Fruit fly (Drosophila melanogaster) whole organism, pupa: ENCODE data around the gene CG33271.

Source experiments
- CG10348 ChIP-seq: fragments of 200-800 bp; sonication (Bioruptor generic); IDR thresholded peaks from 2 replicates; pipeline ENCODE4 v1.3.6; 2022; ENCODE audit warnings: missing biosample characterization, missing genetic modification characterization
- CG12605 ChIP-seq: fragments of 200-800 bp; sonication (Bioruptor generic); IDR thresholded peaks from 2 replicates; pipeline ENCODE4 v1.3.6; 2022; ENCODE audit warnings: missing biosample characterization, missing genetic modification characterization
- CG13204 ChIP-seq: fragments of 200-800 bp; sonication (Bioruptor generic); optimal IDR thresholded peaks from 2 replicates; lab custom pipeline; 2018; ENCODE audit warnings: missing biosample characterization, mild to moderate bottlenecking, missing genetic modification characterization, moderate library complexity
- CG14655 ChIP-seq: fragments of 200-800 bp; sonication (Bioruptor generic); optimal IDR thresholded peaks from 3 replicates; lab custom pipeline; 2017; ENCODE audit warnings: mild to moderate bottlenecking, missing biosample characterization, missing genetic modification reagents, missing genetic modification characterization
- CG15710 ChIP-seq: fragments of 200-800 bp; sonication (Bioruptor generic); optimal IDR thresholded peaks from 2 replicates; lab custom pipeline; 2018; ENCODE audit warnings: missing biosample characterization, mild to moderate bottlenecking, missing genetic modification characterization, moderate library complexity
- CG17806 ChIP-seq: fragments of 200-800 bp; sonication (Bioruptor generic); optimal IDR thresholded peaks from 2 replicates; lab custom pipeline; 2018; ENCODE audit warnings: missing biosample characterization, mild to moderate bottlenecking, missing genetic modification characterization, moderate library complexity
- CG32121 ChIP-seq: fragments of 200-800 bp; sonication (Bioruptor generic); IDR thresholded peaks from 2 replicates; pipeline ENCODE4 v1.3.6; 2022; ENCODE audit warnings: missing biosample characterization, missing genetic modification characterization
- CG34367 ChIP-seq: fragments of 200-800 bp; sonication (Bioruptor generic); optimal IDR thresholded peaks from 2 replicates; lab custom pipeline; 2018; ENCODE audit warnings: missing biosample characterization, mild to moderate bottlenecking, missing genetic modification characterization
- CG4496 ChIP-seq: fragments of 200-800 bp; sonication (Bioruptor generic); IDR thresholded peaks from 3 replicates; pipeline ENCODE4 v1.3.6; 2022; ENCODE audit warnings: missing biosample characterization, missing genetic modification characterization
- CG8159 ChIP-seq: fragments of 200-800 bp; sonication (Bioruptor generic); optimal IDR thresholded peaks from 3 replicates; lab custom pipeline; 2018; ENCODE audit warnings: missing biosample characterization, mild to moderate bottlenecking, missing genetic modification characterization, moderate library complexity
- CG8301 ChIP-seq: fragments of 200-800 bp; sonication (Bioruptor generic); optimal IDR thresholded peaks from 2 replicates; lab custom pipeline; 2018; ENCODE audit warnings: missing biosample characterization, mild to moderate bottlenecking, missing genetic modification characterization
- CG9948 ChIP-seq: fragments of 200-800 bp; sonication (Bioruptor generic); optimal IDR thresholded peaks from 2 replicates; lab custom pipeline; 2018; ENCODE audit warnings: missing biosample characterization, mild to moderate bottlenecking, missing genetic modification characterization, moderate library complexity
- D1 ChIP-seq: fragments of 200-800 bp; sonication (Bioruptor generic); optimal IDR thresholded peaks from 2 replicates; lab custom pipeline; 2018; ENCODE audit warnings: missing biosample characterization, mild to moderate bottlenecking, missing genetic modification characterization, moderate library complexity
- EcR ChIP-seq: fragments of 200-800 bp; sonication (Bioruptor generic); optimal IDR thresholded peaks from 3 replicates; lab custom pipeline; 2019; ENCODE audit warnings: missing biosample characterization, missing genetic modification characterization, mild to moderate bottlenecking, moderate library complexity, missing genetic modification reagents
- Ets98B ChIP-seq: fragments of 200-800 bp; sonication (Bioruptor generic); IDR thresholded peaks from 2 replicates; pipeline ENCODE4 v1.3.6; 2022; ENCODE audit warnings: missing biosample characterization, missing genetic modification characterization
- Pif1A ChIP-seq: fragments of 200-800 bp; sonication (Bioruptor generic); optimal IDR thresholded peaks from 3 replicates; lab custom pipeline; 2016; ENCODE audit warnings: missing biosample characterization, missing genetic modification characterization
- Pif1B ChIP-seq: fragments of 200-800 bp; sonication (Bioruptor generic); optimal IDR thresholded peaks from 3 replicates; lab custom pipeline; 2016; ENCODE audit warnings: missing biosample characterization, missing genetic modification characterization
- Snoo ChIP-seq: fragments of 200-800 bp; sonication (Bioruptor generic); optimal IDR thresholded peaks from 3 replicates; lab custom pipeline; 2017; ENCODE audit warnings: missing biosample characterization, mild to moderate bottlenecking, missing genetic modification characterization, inconsistent platforms
- fd96Ca ChIP-seq: fragments of 200-800 bp; sonication (Bioruptor generic); IDR thresholded peaks from 3 replicates; pipeline ENCODE4 v1.3.6; 2022; ENCODE audit warnings: missing biosample characterization, missing genetic modification characterization
- gl ChIP-seq: fragments of 200-800 bp; sonication (Bioruptor generic); optimal IDR thresholded peaks from 2 replicates; lab custom pipeline; 2018; ENCODE audit warnings: missing biosample characterization, mild to moderate bottlenecking, missing genetic modification characterization
- rn ChIP-seq: fragments of 200-800 bp; sonication (Bioruptor generic); IDR thresholded peaks from 2 replicates; pipeline ENCODE4 v1.3.6; 2022; ENCODE audit warnings: missing biosample characterization, missing genetic modification characterization

The CG33271 gene

DNA sequence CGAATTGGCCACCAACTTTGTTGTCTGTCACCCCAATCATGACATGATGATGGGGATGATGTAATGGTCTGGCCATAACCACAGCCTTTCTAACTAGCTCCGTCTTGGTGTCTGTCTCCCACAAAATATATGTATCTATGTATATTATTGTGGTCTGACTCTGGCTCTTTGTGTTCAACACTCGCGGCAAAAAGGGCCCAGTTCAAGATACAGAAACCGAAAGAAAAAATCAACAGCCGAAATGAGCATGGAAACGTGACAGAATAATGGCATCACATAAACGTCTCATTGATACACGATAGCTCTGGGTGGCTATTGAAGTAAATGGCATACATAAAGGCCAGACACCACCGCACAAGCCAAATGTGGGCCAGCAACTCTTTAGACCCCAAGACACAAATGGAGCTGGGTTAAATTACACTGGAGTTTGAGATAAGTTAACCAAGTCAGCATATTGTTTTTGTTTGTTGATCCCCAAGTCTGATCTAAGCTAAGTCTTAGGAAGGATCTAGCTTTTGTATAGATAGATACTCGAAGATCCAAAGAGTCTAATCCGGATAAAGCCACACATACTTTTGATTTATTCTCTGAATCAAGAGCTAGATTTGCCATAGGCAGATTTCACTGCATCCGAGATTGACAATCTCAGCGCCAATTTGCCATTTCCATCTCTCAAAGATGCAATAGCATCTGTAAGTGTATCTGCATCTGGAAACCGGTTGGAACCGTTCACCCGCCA lies 45.1 kb downstream of the CG33271 start:
- TF ChIP-seq CG8301 (tag; lab: Kevin White, UChicago): peak; percentile 39
- TF ChIP-seq CG8159 (tag; lab: Kevin White, UChicago): peak; percentile 6
- no peak for TF ChIP-seq D1 (tag; lab: Kevin White, UChicago)
- TF ChIP-seq CG9948 (tag; lab: Kevin White, UChicago): no peak
- TF ChIP-seq fd96Ca: no peak
- TF ChIP-seq CG15710 (tag; lab: Kevin White, UChicago): peak; percentile 1
- no peak for TF ChIP-seq CG13204 (GFP tag; lab: Kevin White, UChicago)
- no peak for TF ChIP-seq rn (GFP tag; lab: Robert Waterston, UW)
- no peak for TF ChIP-seq gl (tag; lab: Kevin White, UChicago)
- TF ChIP-seq CG4496 (GFP tag; lab: Robert Waterston, UW): no peak; the same call in 2 of the 3 replicates
- TF ChIP-seq CG12605 (GFP tag; lab: Robert Waterston, UW): no peak
- no peak for TF ChIP-seq Pif1A (GFP tag; lab: Kevin White, UChicago)
- no peak for TF ChIP-seq CG34367 (tag; lab: Kevin White, UChicago)
- TF ChIP-seq CG17806 (tag; lab: Kevin White, UChicago): peak; percentile 14
- no peak for TF ChIP-seq Pif1B
- TF ChIP-seq CG32121: peak; percentile 34; the same call in 1 of the 2 replicates
- TF ChIP-seq CG10348 (GFP tag; lab: Robert Waterston, UW): no peak
- TF ChIP-seq CG14655 (GFP tag; lab: Kevin White, UChicago): peak; percentile 55
- no peak for TF ChIP-seq Snoo (tag; lab: Kevin White, UChicago)
- no peak for TF ChIP-seq EcR (GFP tag; lab: Kevin White, UChicago)
- no peak for TF ChIP-seq Ets98B (GFP tag; lab: Robert Waterston, UW)

DNA sequence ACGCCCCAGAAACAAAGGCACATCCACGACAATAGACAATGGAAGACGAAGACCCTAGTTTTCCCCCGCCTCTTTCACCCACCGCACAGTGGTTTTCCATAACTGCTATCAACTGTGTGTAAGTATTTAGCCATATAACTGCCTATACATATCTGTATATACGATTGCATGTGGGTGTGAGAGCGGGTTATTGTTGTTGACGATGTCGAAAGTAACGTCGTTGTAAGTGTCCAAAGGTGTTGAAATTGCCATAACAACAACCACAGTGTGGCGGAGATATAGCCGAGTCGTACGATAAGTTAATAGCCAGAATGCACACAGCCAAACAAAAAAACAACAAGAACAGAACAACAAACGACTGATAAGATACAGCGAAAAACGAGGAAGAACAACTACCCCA lies 46.0 kb downstream of the CG33271 start:
- TF ChIP-seq CG8159 (tag; lab: Kevin White, UChicago) (peak; percentile 11), CG4496 (GFP tag; lab: Robert Waterston, UW) (peak; percentile 48; the same call in 2 of the 3 replicates), rn (GFP tag; lab: Robert Waterston, UW) (no peak), Ets98B (GFP tag; lab: Robert Waterston, UW) (0 out of 2 replicates have a peak, but pooled peaks have one; percentile 8), fd96Ca (peak; percentile 28; the same call in 1 of the 3 replicates)

DNA sequence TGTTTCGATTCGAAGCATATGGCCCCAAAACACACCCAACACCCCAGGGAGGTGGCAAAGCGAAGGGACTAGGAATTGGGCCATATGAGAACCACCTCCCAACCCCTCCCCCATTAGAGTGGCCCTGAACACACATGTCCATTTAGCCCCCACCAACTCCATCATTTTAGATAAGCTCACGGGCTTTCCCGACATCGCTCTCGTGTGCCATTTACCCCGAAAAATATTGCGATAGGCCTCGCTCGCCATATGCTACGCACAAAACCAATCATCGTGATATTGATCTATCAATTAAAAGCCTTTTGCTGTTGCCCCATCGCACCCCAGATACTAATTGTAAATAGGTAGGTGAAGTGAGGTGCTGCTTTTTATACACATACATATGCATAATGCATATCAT lies 46.9 kb downstream of the CG33271 start:
- TF ChIP-seq Ets98B (GFP tag; lab: Robert Waterston, UW) (no peak), CG17806 (tag; lab: Kevin White, UChicago) (no peak), Pif1A (GFP tag; lab: Kevin White, UChicago) (no peak), fd96Ca (no peak), CG14655 (GFP tag; lab: Kevin White, UChicago) (no peak), CG9948 (tag; lab: Kevin White, UChicago) (no peak), CG12605 (GFP tag; lab: Robert Waterston, UW) (no peak), CG8159 (tag; lab: Kevin White, UChicago) (no peak), rn (GFP tag; lab: Robert Waterston, UW) (no peak), CG8301 (tag; lab: Kevin White, UChicago) (no peak), gl (tag; lab: Kevin White, UChicago) (no peak), CG13204 (GFP tag; lab: Kevin White, UChicago) (no peak), CG10348 (GFP tag; lab: Robert Waterston, UW) (no peak), D1 (tag; lab: Kevin White, UChicago) (no peak)

DNA sequence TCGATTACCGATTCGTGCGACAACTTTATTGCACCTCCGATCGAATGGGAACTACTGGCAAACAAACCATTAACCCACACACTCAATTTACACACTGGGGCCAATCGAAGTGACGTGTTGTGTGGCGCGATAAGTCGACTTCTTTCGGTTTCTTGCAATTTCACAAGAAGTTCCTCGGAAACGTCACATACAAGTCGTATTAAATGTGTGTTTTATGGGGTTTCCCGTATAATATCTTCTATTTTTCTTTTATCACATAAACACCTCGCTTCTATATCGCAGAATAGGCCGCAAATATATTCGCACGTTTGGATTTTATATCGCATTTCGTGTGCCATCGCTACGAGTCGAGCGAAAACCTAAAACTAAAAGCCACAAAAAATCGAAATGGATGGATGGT lies 47.6 kb downstream of the CG33271 start:
- no peak for TF ChIP-seq CG15710 (tag; lab: Kevin White, UChicago)
- TF ChIP-seq CG8301 (tag; lab: Kevin White, UChicago): no peak
- no peak for TF ChIP-seq Ets98B (GFP tag; lab: Robert Waterston, UW)
- TF ChIP-seq CG32121: no peak
- TF ChIP-seq CG4496 (GFP tag; lab: Robert Waterston, UW): no peak
- TF ChIP-seq CG34367 (tag; lab: Kevin White, UChicago): no peak
- no peak for TF ChIP-seq fd96Ca
- no peak for TF ChIP-seq EcR (GFP tag; lab: Kevin White, UChicago)
- TF ChIP-seq CG17806 (tag; lab: Kevin White, UChicago): no peak
- TF ChIP-seq Pif1A (GFP tag; lab: Kevin White, UChicago): no peak
- no peak for TF ChIP-seq Snoo (tag; lab: Kevin White, UChicago)
- no peak for TF ChIP-seq CG10348 (GFP tag; lab: Robert Waterston, UW)
- TF ChIP-seq gl (tag; lab: Kevin White, UChicago): no peak
- TF ChIP-seq D1 (tag; lab: Kevin White, UChicago): no peak

DNA sequence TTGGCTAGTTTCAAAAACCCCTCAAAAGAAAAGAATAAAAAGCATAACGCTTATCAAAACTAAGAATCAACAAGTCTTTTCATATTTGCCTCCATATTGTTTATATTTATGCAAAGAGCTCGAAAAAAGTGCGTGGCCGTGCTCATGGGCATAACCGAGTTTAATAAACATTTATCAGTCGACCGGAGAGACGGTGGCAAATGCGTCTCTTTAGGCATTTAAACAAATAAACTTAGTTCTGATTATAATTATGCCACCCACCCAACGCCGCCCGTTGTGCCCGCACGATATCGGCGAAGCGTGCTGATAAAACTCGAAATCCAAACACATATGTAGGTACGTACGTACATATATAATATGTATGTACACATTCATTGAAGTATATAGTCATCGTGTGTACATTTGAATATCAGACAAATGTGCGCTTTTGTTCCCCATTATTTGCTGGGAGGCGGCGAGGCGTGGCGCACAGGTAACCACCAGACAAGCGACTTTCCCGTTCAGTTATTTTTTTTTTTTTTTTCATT lies 48.8 kb downstream of the CG33271 start:
- TF ChIP-seq CG14655 (GFP tag; lab: Kevin White, UChicago) (no peak), CG8159 (tag; lab: Kevin White, UChicago) (no peak), CG13204 (GFP tag; lab: Kevin White, UChicago) (no peak), Pif1A (GFP tag; lab: Kevin White, UChicago) (no peak)
